Worm (Caenorhabditis elegans) whole organism, L1 larva: ENCODE results near the gene adah-1.

Experiments
- blmp-1 ChIP-seq: fragments of 150-350 bp; optimal IDR thresholded peaks from 2 replicates; lab custom pipeline; 2014; ENCODE audit warnings: missing biosample characterization, missing genetic modification characterization
- egl-27 ChIP-seq, 2 experiments: fragments of 150-350 bp in 1 of 2; sonication (generic microtip); optimal IDR thresholded peaks; 3 replicates each; lab custom pipeline; 2017 to 2018; ENCODE audit warnings: missing biosample characterization in 2 of 2, missing genetic modification characterization in 2 of 2, missing genetic modification reagents in 2 of 2
- lin-35 ChIP-seq, 2 experiments: fragments of 150-350 bp; optimal IDR thresholded peaks; 2 replicates each; lab custom pipeline; 2014; ENCODE audit warnings: missing biosample characterization in 2 of 2, missing genetic modification characterization in 2 of 2, missing genetic modification reagents in 2 of 2
- nhr-47 ChIP-seq: sonication (generic microtip); optimal IDR thresholded peaks from 2 replicates; lab custom pipeline; 2016; ENCODE audit warnings: mild to moderate bottlenecking, missing genetic modification characterization, moderate library complexity, missing compliant biosample characterization
- tbx-2 ChIP-seq: sonication (generic microtip); optimal IDR thresholded peaks from 2 replicates; lab custom pipeline; 2016; ENCODE audit warnings: missing genetic modification characterization, missing compliant biosample characterization

- TF ChIP-seq nhr-47 (tag; lab: Kevin White, UChicago) (no peak), lin-35 (GFP tag; optimal IDR thresholded peaks at IDR 0.05; lab: Kevin White, UChicago) (no peak), tbx-2 (tag; lab: Kevin White, UChicago) (no peak), egl-27 (tag; optimal IDR thresholded peaks at IDR 0.05; lab: Kevin White, UChicago) (no peak), blmp-1 (tag; lab: Kevin White, UChicago) (no peak)
These were observed 13.8 kb upstream of the adah-1 start for ce11 chrIV:7010195-7010594.
